Fruit fly (Drosophila melanogaster) whole organism: Measurements from ENCODE around the gene CG14421.

ENCODE experiments used
- CG8478 ChIP-seq: fragments of >200 bp; optimal IDR thresholded peaks from 2 replicates; lab custom pipeline; 2018; ENCODE audit warnings: inconsistent platforms
- Dll ChIP-seq: fragments of >200 bp; optimal IDR thresholded peaks from 2 replicates; lab custom pipeline; 2017
- EcR ChIP-seq, 2 experiments: fragments of >200 bp; optimal IDR thresholded peaks; 2 replicates each; lab custom pipeline; 2017; ENCODE audit warnings: missing biosample characterization in 2 of 2, missing genetic modification characterization in 2 of 2, missing genetic modification reagents in 2 of 2
- pan ChIP-seq: fragments of >200 bp; optimal IDR thresholded peaks from 2 replicates; lab custom pipeline; 2017
- psq ChIP-seq: fragments of >200 bp; optimal IDR thresholded peaks from 2 replicates; lab custom pipeline; 2017
- usp ChIP-seq: fragments of >200 bp; optimal IDR thresholded peaks from 2 replicates; lab custom pipeline; 2017; ENCODE audit warnings: missing biosample characterization, missing genetic modification characterization, mixed read lengths

CG14421 gene

DNA sequence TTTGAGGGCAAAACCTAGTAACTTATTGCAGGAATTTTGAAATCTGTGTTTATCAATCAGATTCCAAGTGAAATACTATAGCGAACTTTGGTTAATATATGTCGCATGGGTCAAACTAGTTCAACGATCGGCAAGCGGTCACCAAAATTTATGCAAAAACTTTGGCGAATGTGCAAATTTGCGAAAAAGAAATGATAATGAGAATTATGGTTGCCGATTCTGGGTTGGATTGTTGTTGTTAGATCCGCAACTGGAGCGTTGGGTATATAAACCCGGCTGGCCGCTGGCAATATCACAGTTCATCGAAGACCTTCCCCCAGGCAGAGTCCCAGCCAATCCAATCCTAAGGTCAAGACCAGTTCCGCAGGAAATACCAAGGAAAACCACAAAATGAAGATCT, 1.9 kb downstream of the CG14421 start, which contains the start of gene CG14422:
TSS of gene CG14422 (plus strand) at position 301 of the 400 bp plus-strand sequence.
- TF ChIP-seq CG8478 (no peak), usp (GFP tag; lab: Kevin White, UChicago) (no peak), psq (no peak)

DNA sequence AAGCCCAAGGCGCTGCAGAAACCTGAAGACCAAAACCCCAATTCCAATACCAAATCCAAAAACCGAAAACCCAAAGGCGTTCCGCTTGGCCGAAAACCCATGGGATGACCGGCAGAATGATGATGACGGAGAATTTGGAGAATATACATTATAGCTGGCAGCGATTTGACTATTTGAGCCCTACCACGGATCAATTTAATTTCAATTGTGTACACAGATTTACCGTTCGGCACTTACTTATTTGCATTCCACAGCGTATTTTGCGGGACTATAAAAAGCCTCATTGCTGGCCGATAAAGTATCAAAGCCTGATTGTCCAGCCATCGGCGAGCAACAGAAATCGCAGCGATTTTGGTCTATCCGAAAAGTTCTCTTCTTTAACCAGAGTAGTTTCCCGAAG, 3.9 kb downstream of the CG14421 start, which contains the start of gene CG14423:
TSS of gene CG14423 (plus strand) at position 301 of the 400 bp plus-strand sequence.
- TF ChIP-seq Dll (lab: Kevin White, UChicago) (no peak), CG8478 (no peak), psq (no peak), pan (no peak), usp (GFP tag; lab: Kevin White, UChicago) (no peak), EcR (GFP tag; optimal IDR thresholded peaks at IDR 0.05; lab: Kevin White, UChicago) (no peak)

dm6 chrX:2946794-2947193, 5.6 kb downstream of the CG14421 start, which contains the start of gene CG17959:
TSS of gene CG17959 (plus strand) at chrX:2947094.
- TF ChIP-seq Dll (lab: Kevin White, UChicago): no peak
- no peak for TF ChIP-seq CG8478
- TF ChIP-seq psq: no peak
- TF ChIP-seq pan: no peak
- TF ChIP-seq usp (GFP tag; lab: Kevin White, UChicago): no peak
- TF ChIP-seq EcR (GFP tag; optimal IDR thresholded peaks at IDR 0.05; lab: Kevin White, UChicago): no peak

dm6 chrX:2947545-2948072, 6.4 kb downstream of the CG14421 start, which contains the start of gene CG3603:
TSS of gene CG3603 (plus strand) at chrX:2948034.
- TF ChIP-seq Dll (lab: Kevin White, UChicago): no peak
- TF ChIP-seq EcR (GFP tag; optimal IDR thresholded peaks at IDR 0.05; lab: Kevin White, UChicago): no peak
- no peak for TF ChIP-seq usp (GFP tag; lab: Kevin White, UChicago)
- no peak for TF ChIP-seq pan

dm6 chrX:2949114-2949513, 7.9 kb downstream of the CG14421 start:
- no peak for TF ChIP-seq Dll (lab: Kevin White, UChicago)
- no peak for TF ChIP-seq pan
- TF ChIP-seq CG8478: no peak
- TF ChIP-seq EcR (GFP tag; optimal IDR thresholded peaks at IDR 0.05; lab: Kevin White, UChicago): no peak
- TF ChIP-seq usp (GFP tag; lab: Kevin White, UChicago): no peak
- TF ChIP-seq psq: no peak

- no peak for TF ChIP-seq psq
- TF ChIP-seq CG8478: no peak
- no peak for TF ChIP-seq Dll (lab: Kevin White, UChicago)
- no peak for TF ChIP-seq EcR (GFP tag; optimal IDR thresholded peaks at IDR 0.05; lab: Kevin White, UChicago)
- no peak for TF ChIP-seq usp (GFP tag; lab: Kevin White, UChicago)
- TF ChIP-seq pan: no peak
These were observed 10.4 kb downstream of the CG14421 start for dm6 chrX:2951637-2952036.

- no peak for TF ChIP-seq psq
- TF ChIP-seq CG8478: no peak
- TF ChIP-seq usp (GFP tag; lab: Kevin White, UChicago): no peak
- no peak for TF ChIP-seq Dll (lab: Kevin White, UChicago)
- no peak for TF ChIP-seq EcR (GFP tag; optimal IDR thresholded peaks at IDR 0.05; lab: Kevin White, UChicago)
- TF ChIP-seq pan: no peak
These were observed 15.4 kb downstream of the CG14421 start for dm6 chrX:2956641-2957040.

dm6 chrX:2963171-2963570, 22.0 kb downstream of the CG14421 start:
- TF ChIP-seq usp (GFP tag; lab: Kevin White, UChicago) (no peak), pan (no peak), psq (no peak), CG8478 (no peak), Dll (lab: Kevin White, UChicago) (no peak), EcR (GFP tag; optimal IDR thresholded peaks at IDR 0.05; lab: Kevin White, UChicago) (no peak)

DNA sequence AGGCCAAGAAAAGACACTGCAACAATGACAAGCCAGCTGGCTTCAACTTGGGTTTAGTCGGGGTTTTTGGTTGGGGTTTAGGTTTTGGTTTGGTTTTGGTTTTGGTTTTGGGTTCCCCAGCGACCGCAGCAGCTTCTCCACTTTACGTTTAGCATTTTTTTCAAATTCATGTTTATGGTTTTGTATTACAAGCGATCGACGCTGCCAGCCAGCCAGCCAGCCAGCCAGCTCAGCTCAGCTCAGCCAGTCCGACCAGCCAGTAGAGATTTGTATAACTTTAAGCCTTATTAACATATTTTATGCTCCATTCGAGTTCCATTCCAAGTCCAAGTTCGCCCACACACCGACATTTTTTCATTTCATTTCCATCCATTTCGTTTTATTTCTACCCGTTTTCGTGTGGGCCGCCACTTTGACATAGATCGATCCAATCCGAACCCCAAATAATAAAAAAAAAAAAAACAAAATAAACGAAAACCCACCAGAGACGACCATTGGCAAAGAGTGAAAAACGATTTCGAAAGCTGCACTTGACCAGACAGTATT, 22.7 kb downstream of the CG14421 start:
- TF ChIP-seq pan (no peak), EcR (GFP tag; optimal IDR thresholded peaks at IDR 0.05; lab: Kevin White, UChicago) (no peak), CG8478 (no peak), psq (no peak)

- no peak for TF ChIP-seq CG8478
- TF ChIP-seq pan: no peak
- no peak for TF ChIP-seq Dll (lab: Kevin White, UChicago)
- TF ChIP-seq EcR (GFP tag; optimal IDR thresholded peaks at IDR 0.05; lab: Kevin White, UChicago): no peak
- no peak for TF ChIP-seq psq
- no peak for TF ChIP-seq usp (GFP tag; lab: Kevin White, UChicago)
These were observed 23.5 kb downstream of the CG14421 start for dm6 chrX:2964678-2965231.

- TF ChIP-seq EcR (GFP tag; optimal IDR thresholded peaks at IDR 0.05; lab: Kevin White, UChicago) (no peak), pan (no peak), CG8478 (no peak), Dll (lab: Kevin White, UChicago) (no peak), psq (no peak), usp (GFP tag; lab: Kevin White, UChicago) (no peak)
These were observed 27.8 kb downstream of the CG14421 start for dm6 chrX:2969039-2969438.

dm6 chrX:2973593-2973992, 32.4 kb downstream of the CG14421 start, which contains the start of gene rst:
TSS of gene rst (minus strand) at chrX:2973834.
- TF ChIP-seq EcR (GFP tag; optimal IDR thresholded peaks at IDR 0.05; lab: Kevin White, UChicago) (no peak), pan (no peak), psq (no peak), Dll (lab: Kevin White, UChicago) (no peak), CG8478 (no peak)

dm6 chrX:2977857-2978473, 36.8 kb downstream of the CG14421 start:
- TF ChIP-seq psq (no peak), EcR (GFP tag; optimal IDR thresholded peaks at IDR 0.05; lab: Kevin White, UChicago) (no peak), usp (GFP tag; lab: Kevin White, UChicago) (no peak), pan (no peak), Dll (lab: Kevin White, UChicago) (no peak), CG8478 (no peak)
